Worm (Caenorhabditis elegans) whole organism, L4 larva: Measurements from ENCODE around the gene R09D1.12.

Experiments used
- F10B5.3 ChIP-seq: sonication (generic microtip); optimal IDR thresholded peaks from 2 replicates; lab custom pipeline; 2016; ENCODE audit warnings: mild to moderate bottlenecking, missing genetic modification characterization, missing compliant biosample characterization
- F26F4.8 ChIP-seq: fragments of 200-800 bp; sonication (Bioruptor generic); conservative IDR thresholded peaks from 2 replicates; pipeline ENCODE4 v1.3.6; 2022; ENCODE audit warnings: missing genetic modification characterization, missing compliant biosample characterization
- R02D3.7 ChIP-seq: fragments of 150-350 bp; sonication (generic microtip); optimal IDR thresholded peaks from 3 replicates; lab custom pipeline; 2014; ENCODE audit warnings: missing biosample characterization, missing genetic modification characterization
- ZK337.2 ChIP-seq: fragments of 200-800 bp; sonication (Bioruptor generic); IDR thresholded peaks from 2 replicates; pipeline ENCODE4 v1.3.6; 2022; ENCODE audit warnings: missing genetic modification reagents, missing genetic modification characterization, missing compliant biosample characterization
- aha-1 ChIP-seq: fragments of 150-350 bp; peaks from one replicate; lab custom pipeline; 2014; ENCODE audit warnings: missing biosample characterization, missing genetic modification characterization
- arid-1 ChIP-seq: fragments of 200-800 bp; sonication (Bioruptor generic); conservative IDR thresholded peaks from 2 replicates; pipeline ENCODE4 v1.3.6; 2022; ENCODE audit warnings: missing genetic modification reagents, missing genetic modification characterization, missing compliant biosample characterization
- ceh-20 ChIP-seq: fragments of 200-800 bp; sonication (Bioruptor generic); IDR thresholded peaks from 2 replicates; pipeline ENCODE4 v1.3.6; 2022; ENCODE audit warnings: missing genetic modification reagents, missing genetic modification characterization, missing compliant biosample characterization
- ceh-32 ChIP-seq: sonication (generic microtip); optimal IDR thresholded peaks from 2 replicates; lab custom pipeline; 2016; ENCODE audit warnings: mild to moderate bottlenecking, missing genetic modification characterization, missing compliant biosample characterization; ENCODE audit not compliant: poor library complexity
- ceh-82 ChIP-seq: sonication (generic microtip); optimal IDR thresholded peaks from 2 replicates; lab custom pipeline; 2017; ENCODE audit warnings: missing biosample characterization, missing genetic modification characterization
- ces-1 ChIP-seq: fragments of 150-350 bp; sonication (generic microtip); optimal IDR thresholded peaks from 4 replicates; lab custom pipeline; 2014; ENCODE audit warnings: missing biosample characterization, missing genetic modification reagents, missing genetic modification characterization
- cey-2 ChIP-seq: sonication (generic microtip); optimal IDR thresholded peaks from 3 replicates; lab custom pipeline; 2017; ENCODE audit warnings: missing genetic modification characterization, mild to moderate bottlenecking, missing compliant biosample characterization, antibody characterized with exemption, borderline replicate concordance; ENCODE audit not compliant: insufficient read depth
- ctbp-1 ChIP-seq: fragments of 200-800 bp; sonication (Bioruptor generic); IDR thresholded peaks from 2 replicates; pipeline ENCODE4 v1.3.6; 2022; ENCODE audit warnings: missing genetic modification reagents, missing genetic modification characterization, missing compliant biosample characterization
- daf-8 ChIP-seq: fragments of 200-800 bp; sonication (Bioruptor generic); IDR thresholded peaks from 2 replicates; pipeline ENCODE4 v1.3.6; 2022; ENCODE audit warnings: missing genetic modification characterization, missing compliant biosample characterization
- dmd-6 ChIP-seq: fragments of 200-800 bp; sonication (Bioruptor generic); IDR thresholded peaks from 2 replicates; pipeline ENCODE4 v1.3.6; 2022; ENCODE audit warnings: missing genetic modification reagents, missing genetic modification characterization, missing compliant biosample characterization
- dpl-1 ChIP-seq: fragments of 150-350 bp; optimal IDR thresholded peaks from 2 replicates; lab custom pipeline; 2014; ENCODE audit warnings: missing biosample characterization, missing genetic modification reagents, missing genetic modification characterization
- duxl-1 ChIP-seq: sonication (generic microtip); optimal IDR thresholded peaks from 2 replicates; lab custom pipeline; 2016; ENCODE audit warnings: mild to moderate bottlenecking, missing genetic modification characterization, moderate library complexity, missing compliant biosample characterization; ENCODE audit not compliant: poor library complexity
- egl-27 ChIP-seq: sonication (generic microtip); optimal IDR thresholded peaks from 3 replicates; lab custom pipeline; 2017; ENCODE audit warnings: missing biosample characterization, missing genetic modification reagents, missing genetic modification characterization
- gei-8 ChIP-seq: fragments of 200-800 bp; sonication (Bioruptor generic); optimal IDR thresholded peaks from 2 replicates; lab custom pipeline; 2018; ENCODE audit warnings: mild to moderate bottlenecking, missing genetic modification characterization, missing compliant biosample characterization
- hlh-11 ChIP-seq: fragments of 200-800 bp; sonication (Bioruptor generic); optimal IDR thresholded peaks from 2 replicates; lab custom pipeline; 2018; ENCODE audit warnings: mild to moderate bottlenecking, missing genetic modification characterization, missing compliant biosample characterization
- hlh-30 ChIP-seq: sonication (generic microtip); optimal IDR thresholded peaks from 2 replicates; lab custom pipeline; 2017; ENCODE audit warnings: antibody characterized with exemption, mild to moderate bottlenecking, missing genetic modification characterization, missing compliant biosample characterization; ENCODE audit not compliant: insufficient read depth
- jun-1 ChIP-seq: fragments of 150-350 bp; optimal IDR thresholded peaks from 2 replicates; lab custom pipeline; 2014; ENCODE audit warnings: missing biosample characterization, missing genetic modification reagents, missing genetic modification characterization
- lin-29 ChIP-seq: fragments of 200-800 bp; sonication (Bioruptor generic); IDR thresholded peaks from 2 replicates; pipeline ENCODE4 v1.3.6; 2022; ENCODE audit warnings: missing genetic modification reagents, missing genetic modification characterization, missing compliant biosample characterization
- lin-39 ChIP-seq: fragments of 150-350 bp; optimal IDR thresholded peaks from 2 replicates; lab custom pipeline; 2014; ENCODE audit warnings: missing biosample characterization, missing genetic modification reagents, missing genetic modification characterization
- mdl-1 ChIP-seq, 2 experiments: fragments of 150-350 bp in 1 of 2; sonication (generic microtip) in 1 of 2; optimal IDR thresholded peaks; 2 replicates each; lab custom pipeline; 2014 to 2017; ENCODE audit warnings: missing biosample characterization in 2 of 2, missing genetic modification characterization in 2 of 2
- mdt-29 ChIP-seq: fragments of 200-800 bp; sonication (Bioruptor generic); IDR thresholded peaks from 2 replicates; pipeline ENCODE4 v1.3.6; 2022; ENCODE audit warnings: missing genetic modification reagents, missing genetic modification characterization, missing compliant biosample characterization
- mes-2 ChIP-seq: sonication (generic microtip); optimal IDR thresholded peaks from 2 replicates; lab custom pipeline; 2016; ENCODE audit warnings: missing genotype, mild to moderate bottlenecking, missing genetic modification characterization, missing compliant biosample characterization; ENCODE audit not compliant: poor library complexity, severe bottlenecking
- nhr-111 ChIP-seq: fragments of 200-800 bp; sonication (Bioruptor generic); optimal IDR thresholded peaks from 2 replicates; lab custom pipeline; 2018; ENCODE audit warnings: mild to moderate bottlenecking, missing genetic modification characterization, missing compliant biosample characterization
- nhr-28 ChIP-seq: fragments of 150-350 bp; optimal IDR thresholded peaks from 2 replicates; lab custom pipeline; 2014; ENCODE audit warnings: missing biosample characterization, missing genetic modification characterization
- nhr-41 ChIP-seq: fragments of 200-800 bp; sonication (Bioruptor generic); IDR thresholded peaks from 2 replicates; pipeline ENCODE4 v1.3.6; 2022; ENCODE audit warnings: missing genetic modification reagents, missing genetic modification characterization, missing compliant biosample characterization
- nhr-48 ChIP-seq: sonication (generic microtip); optimal IDR thresholded peaks from 2 replicates; lab custom pipeline; 2016; ENCODE audit warnings: mild to moderate bottlenecking, missing genetic modification characterization, missing compliant biosample characterization
- nhr-76 ChIP-seq: fragments of 150-350 bp; optimal IDR thresholded peaks from 2 replicates; lab custom pipeline; 2014; ENCODE audit warnings: missing biosample characterization, missing genetic modification characterization
- nhr-77 ChIP-seq: fragments of 150-350 bp; optimal IDR thresholded peaks from 2 replicates; lab custom pipeline; 2014; ENCODE audit warnings: missing biosample characterization, missing genetic modification characterization
- php-3 ChIP-seq: fragments of 200-800 bp; sonication (Bioruptor generic); IDR thresholded peaks from 2 replicates; pipeline ENCODE4 v1.3.6; 2022; ENCODE audit warnings: missing genetic modification reagents, missing genetic modification characterization, missing compliant biosample characterization
- pqm-1 ChIP-seq: sonication (generic microtip); optimal IDR thresholded peaks from 2 replicates; lab custom pipeline; 2017; ENCODE audit warnings: missing biosample characterization, missing genetic modification characterization
- snpc-1.2 ChIP-seq: fragments of 200-800 bp; sonication (Bioruptor generic); IDR thresholded peaks from 2 replicates; pipeline ENCODE4 v1.3.6; 2022; ENCODE audit warnings: missing genetic modification reagents, missing genetic modification characterization, missing compliant biosample characterization
- snpc-4 ChIP-seq: fragments of 150-350 bp; optimal IDR thresholded peaks from 2 replicates; lab custom pipeline; 2014; ENCODE audit warnings: missing biosample characterization, missing genetic modification characterization
- tag-97 ChIP-seq: fragments of 200-800 bp; sonication (Bioruptor generic); IDR thresholded peaks from 2 replicates; pipeline ENCODE4 v1.3.6; 2022; ENCODE audit warnings: missing genetic modification characterization, missing compliant biosample characterization
- unc-62 ChIP-seq, 3 experiments: fragments of 150-350 bp in 1 of 3; sonication (generic microtip); optimal IDR thresholded peaks in 2 of 3; peaks in 1 of 3; 1 replicate in 1 of 3; 2 replicates in 2 of 3; lab custom pipeline; 2014 to 2017; ENCODE audit warnings: missing biosample characterization in 3 of 3, missing genetic modification characterization in 3 of 3, missing genetic modification reagents in 3 of 3, missing genotype in 1 of 3
- zfp-2 ChIP-seq: sonication (generic microtip); optimal IDR thresholded peaks from 2 replicates; lab custom pipeline; 2016; ENCODE audit warnings: mild to moderate bottlenecking, missing genetic modification characterization, missing compliant biosample characterization

The R09D1.12 gene

DNA sequence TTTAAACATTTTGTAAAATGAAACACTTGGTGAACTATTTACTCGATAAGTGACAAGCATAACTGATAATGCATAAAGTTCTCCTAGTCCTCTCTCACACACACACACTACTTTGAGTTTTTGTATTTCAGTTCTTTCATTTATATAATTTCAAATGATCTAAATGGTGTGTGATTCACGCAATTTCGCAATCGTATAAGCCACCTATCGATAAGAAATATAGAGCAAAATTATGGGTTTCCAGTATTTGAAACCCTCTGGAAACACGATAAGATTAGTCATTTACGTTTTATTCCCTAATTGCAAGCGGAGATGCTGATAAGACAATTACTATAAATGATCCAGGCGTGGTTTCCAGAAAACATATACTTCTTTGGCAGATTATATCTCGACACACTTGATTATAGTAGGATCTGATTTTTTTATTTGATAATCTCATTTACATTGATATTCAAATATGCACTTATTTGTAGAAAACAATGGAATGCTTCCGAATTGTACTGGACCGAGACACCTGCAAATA is 39.9 kb downstream of the R09D1.12 start, which contains the start of gene arrd-3:
Gene arrd-3, plus strand, starts transcription at position 473 of the 523 bp plus-strand sequence.
- TF ChIP-seq snpc-1.2 (GFP tag; lab: Robert Waterston, UW), result no peak
- TF ChIP-seq lin-29, result no peak
- TF ChIP-seq duxl-1, result no peak
- no peak for TF ChIP-seq nhr-41 (GFP tag; lab: Robert Waterston, UW)
- no peak for TF ChIP-seq hlh-30 (tag; lab: Kevin White, UChicago)
- TF ChIP-seq ctbp-1 (GFP tag; lab: Robert Waterston, UW), result no peak
- TF ChIP-seq dmd-6, result peak; percentile 29; the same call in 1 of the 2 replicates
- TF ChIP-seq hlh-11 (tag; lab: Kevin White, UChicago), result peak; percentile 23
- TF ChIP-seq pqm-1, result peak; percentile 75
- no peak for TF ChIP-seq dpl-1
- TF ChIP-seq nhr-28 (tag; lab: Kevin White, UChicago), result peak; percentile 27
- no peak for TF ChIP-seq F10B5.3 (tag; lab: Kevin White, UChicago)
- TF ChIP-seq aha-1 (tag; lab: Kevin White, UChicago), result no peak
- TF ChIP-seq lin-39 (tag; lab: Kevin White, UChicago), result no peak
- TF ChIP-seq unc-62 (GFP tag; optimal IDR thresholded peaks at IDR 0.05 in 1 of 2; lab: Kevin White, UChicago), result peak in 1 of 2 experiments; percentile 58
- no peak for TF ChIP-seq unc-62 (tag; optimal IDR thresholded peaks at IDR 0.05; lab: Kevin White, UChicago)

DNA sequence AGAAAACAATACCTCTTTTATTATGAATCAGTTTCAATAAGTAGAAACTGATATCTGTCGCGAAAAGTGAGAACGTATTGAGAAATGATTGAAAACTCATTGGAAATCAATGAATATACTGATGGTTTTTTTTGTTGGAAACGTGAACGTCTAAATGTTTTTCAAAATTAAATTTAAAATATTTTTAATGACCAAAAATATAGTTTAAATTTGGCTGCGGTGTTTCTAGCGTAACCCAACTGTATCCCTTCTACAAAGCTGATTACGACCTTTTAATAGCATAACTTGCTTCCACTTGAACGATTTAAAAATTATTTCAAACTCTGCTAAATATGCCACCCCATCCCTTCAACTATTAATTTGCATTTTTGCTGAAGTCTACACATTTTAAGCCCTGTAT is 40.6 kb downstream of the R09D1.12 start, which contains the start of gene M176.9:
Gene M176.9, minus strand, starts transcription at position 101 of the 400 bp plus-strand sequence.
- TF ChIP-seq nhr-41 (GFP tag; lab: Robert Waterston, UW) (no peak), tag-97 (GFP tag; lab: Robert Waterston, UW) (no peak), unc-62 (GFP tag; optimal IDR thresholded peaks at IDR 0.05 in 1 of 2; lab: Kevin White, UChicago) (no peak), unc-62 (tag; optimal IDR thresholded peaks at IDR 0.05; lab: Kevin White, UChicago) (no peak), ces-1 (GFP tag; lab: Kevin White, UChicago) (no peak), jun-1 (tag; lab: Kevin White, UChicago) (no peak), mdl-1 (tag; optimal IDR thresholded peaks at IDR 0.05; lab: Kevin White, UChicago) (no peak), nhr-48 (no peak), nhr-76 (no peak), ZK337.2 (GFP tag; lab: Robert Waterston, UW) (no peak), gei-8 (no peak), R02D3.7 (tag; lab: Kevin White, UChicago) (no peak), egl-27 (tag; lab: Kevin White, UChicago) (no peak), ceh-20 (GFP tag; lab: Robert Waterston, UW) (no peak), nhr-28 (tag; lab: Kevin White, UChicago) (no peak)

DNA sequence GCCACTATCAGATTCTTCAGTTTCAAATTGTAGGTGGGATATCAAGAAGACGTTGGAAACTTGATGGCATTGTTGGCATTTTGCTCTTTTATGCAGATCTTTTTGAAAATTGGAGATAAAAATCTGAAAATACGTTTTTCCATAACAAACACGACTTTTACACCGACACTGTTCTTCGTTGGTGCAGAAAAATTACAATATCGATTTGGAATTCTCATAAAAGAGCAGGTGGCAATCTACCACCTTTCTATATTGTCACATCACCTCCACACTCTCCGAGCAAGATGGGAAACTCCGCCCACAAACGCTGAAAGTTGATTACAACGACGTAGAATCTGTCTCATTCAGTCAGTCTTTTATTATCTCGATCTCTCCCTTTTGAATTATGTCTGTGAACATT is 44.6 kb downstream of the R09D1.12 start, which contains the start of gene arrd-2:
Gene arrd-2, plus strand, starts transcription at position 301 of the 400 bp plus-strand sequence.
- no peak for TF ChIP-seq php-3 (GFP tag; lab: Robert Waterston, UW)
- TF ChIP-seq unc-62 (GFP tag; optimal IDR thresholded peaks at IDR 0.05 in 1 of 2; lab: Kevin White, UChicago), result peak in 1 of 2 experiments; percentile 42
- no peak for TF ChIP-seq unc-62 (tag; optimal IDR thresholded peaks at IDR 0.05; lab: Kevin White, UChicago)

DNA sequence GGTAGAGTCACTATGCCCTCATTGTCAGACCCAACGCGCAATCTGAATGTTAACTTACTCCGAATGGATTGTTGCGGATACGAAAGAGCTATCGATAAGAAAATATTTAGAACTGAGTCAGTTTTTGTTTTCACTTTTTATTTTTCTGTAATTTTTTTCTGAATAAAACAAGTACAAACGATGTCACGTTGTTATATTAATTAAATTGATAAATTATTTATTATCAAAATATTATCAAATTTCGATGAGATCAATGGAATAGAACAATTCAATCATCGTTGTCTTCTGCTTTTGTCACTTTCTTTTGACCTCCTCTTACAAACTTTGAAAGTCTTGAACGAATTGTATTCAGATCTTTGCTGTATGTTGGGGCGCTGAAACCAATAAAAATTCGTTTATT is 45.1 kb downstream of the R09D1.12 start, which contains the start of gene mpz-6:
Gene mpz-6, minus strand, starts transcription at position 101 of the 400 bp plus-strand sequence.
- TF ChIP-seq nhr-111 (no peak), snpc-4 (tag; lab: Kevin White, UChicago) (no peak), cey-2 (tag; lab: Kevin White, UChicago) (no peak), nhr-76 (no peak), ceh-82 (tag; lab: Kevin White, UChicago) (no peak), lin-29 (no peak), daf-8 (GFP tag; lab: Robert Waterston, UW) (no peak), nhr-77 (tag; lab: Kevin White, UChicago) (no peak), ceh-20 (GFP tag; lab: Robert Waterston, UW) (no peak), F26F4.8 (GFP tag; lab: Robert Waterston, UW) (no peak), hlh-11 (tag; lab: Kevin White, UChicago) (no peak), mes-2 (tag; lab: Kevin White, UChicago) (no peak), ceh-32 (tag; lab: Kevin White, UChicago) (no peak), mdl-1 (tag; optimal IDR thresholded peaks at IDR 0.05; lab: Kevin White, UChicago) (no peak), zfp-2 (tag; lab: Kevin White, UChicago) (no peak), arid-1 (no peak), mdt-29 (no peak)
